Worm (Caenorhabditis elegans) whole organism, L4 larva: Measurements from ENCODE around the gene Y41D4B.6.
A peak's percentile ranks its signal among the peaks of the same experiment; 100 is the strongest.

ENCODE experiments used
- D1046.2 ChIP-seq: fragments of 200-800 bp; sonication (Bioruptor generic); IDR thresholded peaks from 2 replicates; pipeline ENCODE4 v1.3.6; 2022; ENCODE audit warnings: missing genetic modification characterization, missing compliant biosample characterization
- F10B5.3 ChIP-seq: sonication (generic microtip); optimal IDR thresholded peaks from 2 replicates; lab custom pipeline; 2016; ENCODE audit warnings: mild to moderate bottlenecking, missing genetic modification characterization, missing compliant biosample characterization
- F37D6.2 ChIP-seq: sonication (generic microtip); optimal IDR thresholded peaks from 2 replicates; lab custom pipeline; 2016; ENCODE audit warnings: mild to moderate bottlenecking, missing genetic modification characterization, missing compliant biosample characterization
- F44E2.7 ChIP-seq: fragments of 200-800 bp; sonication (Bioruptor generic); IDR thresholded peaks from 2 replicates; pipeline ENCODE4 v2.1.2; 2022; ENCODE audit warnings: missing genetic modification characterization, missing compliant biosample characterization
- T20F7.1 ChIP-seq: fragments of 200-800 bp; sonication (Bioruptor generic); optimal IDR thresholded peaks from 2 replicates; lab custom pipeline; 2018; ENCODE audit warnings: mild to moderate bottlenecking, missing genetic modification characterization, missing compliant biosample characterization
- Y48G9A.11 ChIP-seq: fragments of 200-800 bp; sonication (Bioruptor generic); IDR thresholded peaks from 2 replicates; pipeline ENCODE4 v1.3.6; 2022; ENCODE audit warnings: missing genetic modification reagents, missing genetic modification characterization, missing compliant biosample characterization
- Y75B8A.6 ChIP-seq: fragments of 200-800 bp; sonication (Bioruptor generic); IDR thresholded peaks from 2 replicates; pipeline ENCODE4 v1.3.6; 2022; ENCODE audit warnings: missing genetic modification reagents, missing genetic modification characterization, missing compliant biosample characterization
- ZK546.5 ChIP-seq, 2 experiments: sonication (generic microtip); optimal IDR thresholded peaks; 2 replicates each; lab custom pipeline; 2017; ENCODE audit warnings: missing biosample characterization in 2 of 2, missing genetic modification characterization in 2 of 2
- aha-1 ChIP-seq: fragments of 150-350 bp; peaks from one replicate; lab custom pipeline; 2014; ENCODE audit warnings: missing biosample characterization, missing genetic modification characterization
- ama-1 ChIP-seq: fragments of 150-350 bp; optimal IDR thresholded peaks from 2 replicates; lab custom pipeline; 2014; ENCODE audit warnings: inconsistent platforms, mixed read lengths
- ceh-20 ChIP-seq: fragments of 200-800 bp; sonication (Bioruptor generic); IDR thresholded peaks from 2 replicates; pipeline ENCODE4 v1.3.6; 2022; ENCODE audit warnings: missing genetic modification reagents, missing genetic modification characterization, missing compliant biosample characterization
- ceh-32 ChIP-seq: sonication (generic microtip); optimal IDR thresholded peaks from 2 replicates; lab custom pipeline; 2016; ENCODE audit warnings: mild to moderate bottlenecking, missing genetic modification characterization, missing compliant biosample characterization; ENCODE audit not compliant: poor library complexity
- ceh-44 ChIP-seq: fragments of 200-800 bp; sonication (Bioruptor generic); IDR thresholded peaks from 2 replicates; pipeline ENCODE4 v1.3.6; 2022; ENCODE audit warnings: missing genetic modification reagents, missing genetic modification characterization, missing compliant biosample characterization
- ceh-82 ChIP-seq: sonication (generic microtip); optimal IDR thresholded peaks from 2 replicates; lab custom pipeline; 2017; ENCODE audit warnings: missing biosample characterization, missing genetic modification characterization
- daf-19 ChIP-seq: fragments of 200-800 bp; sonication (Bioruptor generic); conservative IDR thresholded peaks from 2 replicates; pipeline ENCODE4 v1.3.6; 2022; ENCODE audit warnings: missing genetic modification characterization, missing compliant biosample characterization
- daf-8 ChIP-seq: fragments of 200-800 bp; sonication (Bioruptor generic); IDR thresholded peaks from 2 replicates; pipeline ENCODE4 v1.3.6; 2022; ENCODE audit warnings: missing genetic modification characterization, missing compliant biosample characterization
- dmd-6 ChIP-seq: fragments of 200-800 bp; sonication (Bioruptor generic); IDR thresholded peaks from 2 replicates; pipeline ENCODE4 v1.3.6; 2022; ENCODE audit warnings: missing genetic modification reagents, missing genetic modification characterization, missing compliant biosample characterization
- dmd-8 ChIP-seq: fragments of 200-800 bp; sonication (Bioruptor generic); IDR thresholded peaks from 2 replicates; pipeline ENCODE4 v1.3.6; 2022; ENCODE audit warnings: missing genetic modification characterization, missing compliant biosample characterization
- dve-1 ChIP-seq: sonication (generic microtip); optimal IDR thresholded peaks from 2 replicates; lab custom pipeline; 2017; ENCODE audit warnings: antibody characterized with exemption, mild to moderate bottlenecking, missing genetic modification characterization, missing compliant biosample characterization; ENCODE audit not compliant: insufficient read depth
- gei-8 ChIP-seq: fragments of 200-800 bp; sonication (Bioruptor generic); optimal IDR thresholded peaks from 2 replicates; lab custom pipeline; 2018; ENCODE audit warnings: mild to moderate bottlenecking, missing genetic modification characterization, missing compliant biosample characterization
- hif-1 ChIP-seq, 2 experiments: sonication (generic microtip); optimal IDR thresholded peaks; 2 replicates each; lab custom pipeline; 2016 to 2017; ENCODE audit warnings: missing compliant biosample characterization in 2 of 2, missing genetic modification characterization in 2 of 2, missing genetic modification reagents in 2 of 2, missing genotype in 2 of 2, mild to moderate bottlenecking in 1 of 2
- hlh-11 ChIP-seq: fragments of 200-800 bp; sonication (Bioruptor generic); optimal IDR thresholded peaks from 2 replicates; lab custom pipeline; 2018; ENCODE audit warnings: mild to moderate bottlenecking, missing genetic modification characterization, missing compliant biosample characterization
- hlh-30 ChIP-seq: sonication (generic microtip); optimal IDR thresholded peaks from 2 replicates; lab custom pipeline; 2017; ENCODE audit warnings: antibody characterized with exemption, mild to moderate bottlenecking, missing genetic modification characterization, missing compliant biosample characterization; ENCODE audit not compliant: insufficient read depth
- lin-15B ChIP-seq: fragments of 150-350 bp; sonication (generic microtip); optimal IDR thresholded peaks from 3 replicates; lab custom pipeline; 2014; ENCODE audit warnings: missing biosample characterization, missing genetic modification characterization
- lin-38 ChIP-seq: fragments of 200-800 bp; sonication (Bioruptor generic); IDR thresholded peaks from 2 replicates; pipeline ENCODE4 v1.3.6; 2022; ENCODE audit warnings: missing genetic modification reagents, missing genetic modification characterization, missing compliant biosample characterization
- lsy-2 ChIP-seq, 2 experiments: fragments of 150-350 bp in 1 of 2; sonication (generic microtip) in 1 of 2; optimal IDR thresholded peaks; 2 replicates each; lab custom pipeline; 2014 to 2017; ENCODE audit warnings: missing biosample characterization in 2 of 2, missing genetic modification characterization in 2 of 2
- mdl-1 ChIP-seq, 2 experiments: fragments of 150-350 bp in 1 of 2; sonication (generic microtip) in 1 of 2; optimal IDR thresholded peaks; 2 replicates each; lab custom pipeline; 2014 to 2017; ENCODE audit warnings: missing biosample characterization in 2 of 2, missing genetic modification characterization in 2 of 2
- mep-1 ChIP-seq: fragments of 150-350 bp; sonication (generic microtip); optimal IDR thresholded peaks from 3 replicates; lab custom pipeline; 2014; ENCODE audit warnings: missing biosample characterization, missing genetic modification characterization
- mes-2 ChIP-seq: sonication (generic microtip); optimal IDR thresholded peaks from 2 replicates; lab custom pipeline; 2016; ENCODE audit warnings: missing genotype, mild to moderate bottlenecking, missing genetic modification characterization, missing compliant biosample characterization; ENCODE audit not compliant: poor library complexity, severe bottlenecking
- mxl-2 ChIP-seq: fragments of 200-800 bp; sonication (Bioruptor generic); conservative IDR thresholded peaks from 2 replicates; pipeline ENCODE4 v1.3.6; 2022; ENCODE audit warnings: missing genetic modification reagents, missing genetic modification characterization, missing compliant biosample characterization
- nhr-102 ChIP-seq: sonication (generic microtip); optimal IDR thresholded peaks from 2 replicates; lab custom pipeline; 2016; ENCODE audit warnings: mild to moderate bottlenecking, missing genetic modification characterization, moderate library complexity, missing compliant biosample characterization
- nhr-11 ChIP-seq: fragments of 150-350 bp; optimal IDR thresholded peaks from 2 replicates; lab custom pipeline; 2014; ENCODE audit warnings: missing biosample characterization, missing genetic modification characterization
- nhr-28 ChIP-seq: fragments of 150-350 bp; optimal IDR thresholded peaks from 2 replicates; lab custom pipeline; 2014; ENCODE audit warnings: missing biosample characterization, missing genetic modification characterization
- nhr-41 ChIP-seq: fragments of 200-800 bp; sonication (Bioruptor generic); IDR thresholded peaks from 2 replicates; pipeline ENCODE4 v1.3.6; 2022; ENCODE audit warnings: missing genetic modification reagents, missing genetic modification characterization, missing compliant biosample characterization
- nhr-48 ChIP-seq: sonication (generic microtip); optimal IDR thresholded peaks from 2 replicates; lab custom pipeline; 2016; ENCODE audit warnings: mild to moderate bottlenecking, missing genetic modification characterization, missing compliant biosample characterization
- nhr-76 ChIP-seq: fragments of 150-350 bp; optimal IDR thresholded peaks from 2 replicates; lab custom pipeline; 2014; ENCODE audit warnings: missing biosample characterization, missing genetic modification characterization
- nhr-77 ChIP-seq: fragments of 150-350 bp; optimal IDR thresholded peaks from 2 replicates; lab custom pipeline; 2014; ENCODE audit warnings: missing biosample characterization, missing genetic modification characterization
- snpc-1.2 ChIP-seq: fragments of 200-800 bp; sonication (Bioruptor generic); IDR thresholded peaks from 2 replicates; pipeline ENCODE4 v1.3.6; 2022; ENCODE audit warnings: missing genetic modification reagents, missing genetic modification characterization, missing compliant biosample characterization
- spr-1 ChIP-seq: sonication (generic microtip); optimal IDR thresholded peaks from 2 replicates; lab custom pipeline; 2016; ENCODE audit warnings: mild to moderate bottlenecking, missing genetic modification characterization, missing compliant biosample characterization
- tag-97 ChIP-seq: fragments of 200-800 bp; sonication (Bioruptor generic); IDR thresholded peaks from 2 replicates; pipeline ENCODE4 v1.3.6; 2022; ENCODE audit warnings: missing genetic modification characterization, missing compliant biosample characterization
- unc-130 ChIP-seq: sonication (generic microtip); optimal IDR thresholded peaks from 2 replicates; lab custom pipeline; 2016; ENCODE audit warnings: missing genetic modification reagents, missing genetic modification characterization, missing compliant biosample characterization
- unc-62 ChIP-seq, 3 experiments: fragments of 150-350 bp in 1 of 3; sonication (generic microtip); optimal IDR thresholded peaks in 2 of 3; peaks in 1 of 3; 1 replicate in 1 of 3; 2 replicates in 2 of 3; lab custom pipeline; 2014 to 2017; ENCODE audit warnings: missing biosample characterization in 3 of 3, missing genetic modification characterization in 3 of 3, missing genetic modification reagents in 3 of 3, missing genotype in 1 of 3
- zag-1 ChIP-seq: fragments of 150-350 bp; optimal IDR thresholded peaks from 2 replicates; lab custom pipeline; 2014; ENCODE audit warnings: missing biosample characterization, missing genetic modification characterization
- zfp-3 ChIP-seq: fragments of 200-800 bp; sonication (Bioruptor generic); conservative IDR thresholded peaks from 2 replicates; pipeline ENCODE4 v1.3.6; 2022; ENCODE audit warnings: missing genetic modification reagents, missing genetic modification characterization, missing compliant biosample characterization
- zip-11 ChIP-seq: fragments of 200-800 bp; sonication (Bioruptor generic); IDR thresholded peaks from 2 replicates; pipeline ENCODE4 v1.3.6; 2022; ENCODE audit warnings: missing genetic modification characterization, missing compliant biosample characterization
- ztf-11 ChIP-seq: fragments of 150-350 bp; optimal IDR thresholded peaks from 2 replicates; lab custom pipeline; 2014; ENCODE audit warnings: missing biosample characterization, missing genetic modification characterization
- ztf-7 ChIP-seq: fragments of 150-350 bp; optimal IDR thresholded peaks from 2 replicates; lab custom pipeline; 2014; ENCODE audit warnings: missing biosample characterization, missing genetic modification characterization

Y41D4B.6 gene

DNA sequence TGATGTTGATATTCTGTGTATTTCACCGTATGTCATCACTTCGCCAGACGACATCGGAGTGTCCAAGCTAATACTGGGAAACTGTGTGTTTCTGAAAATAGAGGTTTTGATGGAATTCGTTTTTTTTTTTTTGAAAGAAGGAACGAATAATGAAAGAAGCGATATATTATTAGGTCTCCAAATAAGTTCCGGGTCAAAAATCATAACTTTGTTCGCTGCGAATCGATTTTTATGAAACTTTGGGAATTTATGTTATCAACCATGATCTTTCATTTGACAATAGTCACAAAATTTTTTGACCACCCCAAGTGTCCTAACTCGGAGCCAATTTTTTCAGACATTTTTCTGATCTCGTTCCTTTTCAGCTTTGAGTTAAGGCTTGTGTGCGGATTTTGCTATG lies 11.7 kb downstream of the Y41D4B.6 start, which contains the start of gene nhr-274:
Gene nhr-274 (minus strand): TSS at position 101 of the 400 bp plus-strand sequence.
- TF ChIP-seq D1046.2 = 0 out of 2 replicates have a peak, but pooled peaks have one; percentile 5
- TF ChIP-seq, all 104 proteins: peak for 1; not testable (repeated sequence) for 103

DNA sequence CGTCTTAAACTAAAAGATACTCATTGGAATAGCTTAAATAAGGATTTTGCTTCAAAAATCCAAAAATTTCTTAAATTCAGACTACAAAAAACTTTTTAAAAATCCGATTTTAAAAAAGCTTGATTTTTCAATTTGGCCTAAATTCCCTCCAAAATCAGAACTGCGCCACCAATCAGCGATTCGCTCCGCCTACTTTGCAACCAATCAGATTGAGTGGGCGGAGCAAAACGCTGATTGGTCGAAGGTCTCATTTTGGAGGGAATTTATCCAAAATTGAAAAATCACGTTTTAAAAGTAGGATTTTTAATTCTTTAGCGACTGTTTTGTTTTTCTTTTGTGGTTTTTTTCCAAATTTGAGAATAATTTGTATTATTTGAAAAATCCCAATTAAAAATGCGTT lies 15.8 kb downstream of the Y41D4B.6 start:
- TF ChIP-seq aha-1 (tag; lab: Kevin White, UChicago) (peak; percentile 77), nhr-102 (tag; lab: Kevin White, UChicago) (no peak)

- TF ChIP-seq mes-2 (tag; lab: Kevin White, UChicago) (no peak), ztf-7 (tag; lab: Kevin White, UChicago) (no peak), Y48G9A.11 (GFP tag; lab: Robert Waterston, UW) (no peak), unc-62 (GFP tag; optimal IDR thresholded peaks at IDR 0.05 in 1 of 2; lab: Kevin White, UChicago) (peak in 1 of 2 experiments; percentile 36), unc-62 (tag; optimal IDR thresholded peaks at IDR 0.05; lab: Kevin White, UChicago) (no peak), ceh-20 (GFP tag; lab: Robert Waterston, UW) (no peak), ama-1 (peak; percentile 11), dmd-8 (GFP tag; lab: Robert Waterston, UW) (no peak), zag-1 (tag; lab: Kevin White, UChicago) (no peak), ztf-11 (no peak), ceh-82 (no peak), hif-1 (tag; optimal IDR thresholded peaks at IDR 0.05; lab: Kevin White, UChicago) (peak in 1 of 2 experiments; percentile 44), gei-8 (no peak), ZK546.5 (tag; optimal IDR thresholded peaks at IDR 0.05; lab: Kevin White, UChicago) (no peak), dmd-6 (GFP tag; lab: Robert Waterston, UW) (peak; percentile 81), unc-130 (GFP tag; lab: Kevin White, UChicago) (no peak), T20F7.1 (peak; percentile 50), mep-1 (tag; lab: Kevin White, UChicago) (peak; percentile 60), zip-11 (GFP tag; lab: Robert Waterston, UW) (no peak), ceh-32 (tag; lab: Kevin White, UChicago) (no peak), spr-1 (tag; lab: Kevin White, UChicago) (no peak), aha-1 (tag; lab: Kevin White, UChicago) (peak; percentile 78), lsy-2 (tag; optimal IDR thresholded peaks at IDR 0.05; lab: Kevin White, UChicago) (peak in 1 of 2 experiments; percentile 54), daf-8 (GFP tag; lab: Robert Waterston, UW) (no peak), mdl-1 (tag; optimal IDR thresholded peaks at IDR 0.05; lab: Kevin White, UChicago) (peak in 1 of 2 experiments; percentile 67), hlh-30 (tag; lab: Kevin White, UChicago) (peak; percentile 79), snpc-1.2 (GFP tag; lab: Robert Waterston, UW) (no peak), tag-97 (GFP tag; lab: Robert Waterston, UW) (no peak), lin-15B (tag; lab: Kevin White, UChicago) (no peak), Y75B8A.6 (GFP tag; lab: Robert Waterston, UW) (no peak), hlh-11 (peak; percentile 69), dve-1 (peak; percentile 55), nhr-77 (tag; lab: Kevin White, UChicago) (peak; percentile 0), daf-19 (no peak), F44E2.7 (GFP tag; lab: Robert Waterston, UW) (no peak), mxl-2 (GFP tag; lab: Robert Waterston, UW) (no peak), F37D6.2 (tag; lab: Kevin White, UChicago) (no peak), ceh-44 (GFP tag; lab: Robert Waterston, UW) (no peak), nhr-11 (tag; lab: Kevin White, UChicago) (peak; percentile 10), zfp-3 (GFP tag; lab: Robert Waterston, UW) (no peak), nhr-41 (no peak), F10B5.3 (tag; lab: Kevin White, UChicago) (no peak), nhr-48 (tag; lab: Kevin White, UChicago) (no peak), lin-38 (no peak; the same call in 1 of the 2 replicates), nhr-76 (tag; lab: Kevin White, UChicago) (no peak), nhr-28 (tag; lab: Kevin White, UChicago) (peak; percentile 59)
Observed at ce11 chrIV:1649794-1650193, 16.2 kb downstream of the Y41D4B.6 start.
